Fruit fly (Drosophila melanogaster) whole organism, pupa: ENCODE measurements around the gene Crag.

Source experiments
- CG13204 ChIP-seq: fragments of 200-800 bp; sonication (Bioruptor generic); optimal IDR thresholded peaks from 2 replicates; lab custom pipeline; 2018; ENCODE audit warnings: missing biosample characterization, mild to moderate bottlenecking, missing genetic modification characterization, moderate library complexity
- CG14655 ChIP-seq: fragments of 200-800 bp; sonication (Bioruptor generic); optimal IDR thresholded peaks from 3 replicates; lab custom pipeline; 2017; ENCODE audit warnings: mild to moderate bottlenecking, missing biosample characterization, missing genetic modification reagents, missing genetic modification characterization
- CG34367 ChIP-seq: fragments of 200-800 bp; sonication (Bioruptor generic); optimal IDR thresholded peaks from 2 replicates; lab custom pipeline; 2018; ENCODE audit warnings: missing biosample characterization, mild to moderate bottlenecking, missing genetic modification characterization
- CG8159 ChIP-seq: fragments of 200-800 bp; sonication (Bioruptor generic); optimal IDR thresholded peaks from 3 replicates; lab custom pipeline; 2018; ENCODE audit warnings: missing biosample characterization, mild to moderate bottlenecking, missing genetic modification characterization, moderate library complexity
- CG9948 ChIP-seq: fragments of 200-800 bp; sonication (Bioruptor generic); optimal IDR thresholded peaks from 2 replicates; lab custom pipeline; 2018; ENCODE audit warnings: missing biosample characterization, mild to moderate bottlenecking, missing genetic modification characterization, moderate library complexity
- Ets98B ChIP-seq: fragments of 200-800 bp; sonication (Bioruptor generic); IDR thresholded peaks from 2 replicates; pipeline ENCODE4 v1.3.6; 2022; ENCODE audit warnings: missing biosample characterization, missing genetic modification characterization
- Pif1B ChIP-seq: fragments of 200-800 bp; sonication (Bioruptor generic); optimal IDR thresholded peaks from 3 replicates; lab custom pipeline; 2016; ENCODE audit warnings: missing biosample characterization, missing genetic modification characterization

dm6 chrX:8606206-8606605, 14.4 kb downstream of the Crag start, which contains the start of gene Caf1-180:
- TF ChIP-seq CG34367 (no peak), CG14655 (GFP tag; lab: Kevin White, UChicago) (no peak), CG8159 (tag; lab: Kevin White, UChicago) (no peak), Pif1B (no peak), CG9948 (tag; lab: Kevin White, UChicago) (no peak), CG13204 (GFP tag; lab: Kevin White, UChicago) (no peak), Ets98B (GFP tag; lab: Robert Waterston, UW) (no peak)
